Worm (Caenorhabditis elegans) whole organism, L2 larva: Measurements from ENCODE around the gene wago-10.

Experiments used
- ama-1 ChIP-seq: fragments of 150-350 bp; optimal IDR thresholded peaks from 2 replicates; lab custom pipeline; 2018; ENCODE audit warnings: inconsistent platforms
- blmp-1 ChIP-seq: sonication (generic microtip); optimal IDR thresholded peaks from 2 replicates; lab custom pipeline; 2017; ENCODE audit warnings: missing genetic modification characterization, mild to moderate bottlenecking, missing compliant biosample characterization, antibody characterized with exemption, moderate library complexity; ENCODE audit not compliant: insufficient read depth
- ceh-16 ChIP-seq: fragments of 150-350 bp; optimal IDR thresholded peaks from 2 replicates; lab custom pipeline; 2014; ENCODE audit warnings: missing biosample characterization, missing genetic modification characterization
- ceh-82 ChIP-seq: fragments of 150-350 bp; optimal IDR thresholded peaks from 2 replicates; lab custom pipeline; 2014; ENCODE audit warnings: missing biosample characterization, missing genetic modification characterization
- mab-5 ChIP-seq: fragments of 150-350 bp; optimal IDR thresholded peaks from 2 replicates; lab custom pipeline; 2014; ENCODE audit warnings: missing biosample characterization, missing genetic modification characterization
- nhr-12 ChIP-seq: fragments of 150-350 bp; optimal IDR thresholded peaks from 2 replicates; lab custom pipeline; 2014; ENCODE audit warnings: missing biosample characterization, missing genetic modification characterization
- unc-55 ChIP-seq: fragments of 150-350 bp; sonication (generic microtip); optimal IDR thresholded peaks from 3 replicates; lab custom pipeline; 2014; ENCODE audit warnings: missing biosample characterization, missing genetic modification reagents, missing genetic modification characterization

DNA sequence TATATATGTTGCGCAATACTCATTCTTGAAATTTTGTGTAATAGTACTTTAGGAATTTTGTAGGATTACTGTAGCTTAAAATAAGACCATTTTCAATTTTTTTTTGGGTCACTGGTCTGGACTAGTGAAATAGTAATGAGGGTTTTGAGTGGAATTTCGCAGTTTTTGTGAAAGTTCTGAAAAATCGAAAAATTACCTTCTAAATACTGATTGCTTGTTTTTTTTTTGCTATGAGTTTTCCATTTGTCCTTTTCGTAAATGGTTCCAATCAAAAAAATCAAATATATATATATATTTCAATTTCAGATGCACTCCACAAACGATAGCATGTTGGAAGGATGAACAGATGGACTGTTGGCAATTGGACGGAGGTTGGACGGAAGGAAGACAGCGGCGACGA is 30.8 kb upstream of the wago-10 start, which contains the start of gene nhr-15:
- TF ChIP-seq ceh-16 (tag; lab: Kevin White, UChicago) (no peak), ama-1 (lab: Kevin White, UChicago) (no peak), ceh-82 (tag; lab: Kevin White, UChicago) (no peak), nhr-12 (tag; lab: Kevin White, UChicago) (no peak), unc-55 (GFP tag; lab: Kevin White, UChicago) (no peak), mab-5 (no peak), blmp-1 (tag; lab: Kevin White, UChicago) (no peak)
